Worm (Caenorhabditis elegans) whole organism, L4/young adult: Measurements from ENCODE around the gene F58H1.3.

Experiments used
- W03F9.2 ChIP-seq: fragments of 150-350 bp; optimal IDR thresholded peaks from 2 replicates; lab custom pipeline; 2014; ENCODE audit warnings: missing biosample characterization, missing genetic modification characterization
- dao-5 ChIP-seq: sonication (generic microtip); optimal IDR thresholded peaks from 2 replicates; lab custom pipeline; 2016; ENCODE audit warnings: missing genotype, missing genetic modification characterization, moderate library complexity, missing compliant biosample characterization
- him-1 ChIP-seq: sonication (generic microtip); optimal IDR thresholded peaks from 2 replicates; lab custom pipeline; 2016; ENCODE audit warnings: missing genotype, missing genetic modification reagents, missing genetic modification characterization, missing compliant biosample characterization

The F58H1.3 gene

ce11 chrV:11933196-11934028 is at the start of gene F58H1.3, which contains the start of gene aman-2:
TSS of gene F58H1.3 (plus strand) at chrV:11933978.
TSS of gene aman-2 (minus strand) at chrV:11933246.
- TF ChIP-seq dao-5 (tag; lab: Kevin White, UChicago) (no peak), W03F9.2 (tag; lab: Kevin White, UChicago) (no peak), him-1 (tag; lab: Kevin White, UChicago) (no peak)

- TF ChIP-seq him-1 (tag; lab: Kevin White, UChicago) (no peak), W03F9.2 (tag; lab: Kevin White, UChicago) (no peak), dao-5 (tag; lab: Kevin White, UChicago) (no peak)
Measured at ce11 chrV:11885087-11885486, 48.7 kb upstream of the F58H1.3 start.

ce11 chrV:11885939-11886338 is 47.8 kb upstream of the F58H1.3 start:
- no peak for TF ChIP-seq dao-5 (tag; lab: Kevin White, UChicago)
- TF ChIP-seq him-1 (tag; lab: Kevin White, UChicago): no peak
- no peak for TF ChIP-seq W03F9.2 (tag; lab: Kevin White, UChicago)

ce11 chrV:11887988-11888499 is 45.7 kb upstream of the F58H1.3 start, which contains the start of gene adh-1:
TSS of gene adh-1 (plus strand) at chrV:11888248.
- TF ChIP-seq dao-5 (tag; lab: Kevin White, UChicago): no peak
- no peak for TF ChIP-seq W03F9.2 (tag; lab: Kevin White, UChicago)
- TF ChIP-seq him-1 (tag; lab: Kevin White, UChicago): no peak

- TF ChIP-seq W03F9.2 (tag; lab: Kevin White, UChicago) (no peak), dao-5 (tag; lab: Kevin White, UChicago) (no peak), him-1 (tag; lab: Kevin White, UChicago) (no peak)
Measured at ce11 chrV:11888656-11889055, 45.1 kb upstream of the F58H1.3 start.

- TF ChIP-seq W03F9.2 (tag; lab: Kevin White, UChicago) (no peak), dao-5 (tag; lab: Kevin White, UChicago) (no peak), him-1 (tag; lab: Kevin White, UChicago) (no peak)
Measured at ce11 chrV:11889115-11889935, 44.5 kb upstream of the F58H1.3 start.

ce11 chrV:11891143-11891862 is 42.5 kb upstream of the F58H1.3 start, which contains the start of the genes sodh-2 and srx-76:
TSS of gene sodh-2 (minus strand) at chrV:11891243.
TSS of gene srx-76 (plus strand) at chrV:11891812.
- no peak for TF ChIP-seq W03F9.2 (tag; lab: Kevin White, UChicago)
- no peak for TF ChIP-seq him-1 (tag; lab: Kevin White, UChicago)
- TF ChIP-seq dao-5 (tag; lab: Kevin White, UChicago): no peak

ce11 chrV:11893975-11894374 is 39.8 kb upstream of the F58H1.3 start, which contains the start of gene K12G11.6:
TSS of gene K12G11.6 (plus strand) at chrV:11894331.
- TF ChIP-seq dao-5 (tag; lab: Kevin White, UChicago) (no peak), him-1 (tag; lab: Kevin White, UChicago) (no peak), W03F9.2 (tag; lab: Kevin White, UChicago) (no peak)

ce11 chrV:11896322-11896898 is 37.4 kb upstream of the F58H1.3 start:
- TF ChIP-seq dao-5 (tag; lab: Kevin White, UChicago) (no peak), W03F9.2 (tag; lab: Kevin White, UChicago) (no peak), him-1 (tag; lab: Kevin White, UChicago) (no peak)

- TF ChIP-seq him-1 (tag; lab: Kevin White, UChicago): no peak
- no peak for TF ChIP-seq dao-5 (tag; lab: Kevin White, UChicago)
- TF ChIP-seq W03F9.2 (tag; lab: Kevin White, UChicago): no peak
Measured at ce11 chrV:11897604-11898003, 36.2 kb upstream of the F58H1.3 start.

ce11 chrV:11899149-11899548 is 34.6 kb upstream of the F58H1.3 start, which contains the start of gene sma-1:
TSS of gene sma-1 (plus strand) at chrV:11899449.
- TF ChIP-seq him-1 (tag; lab: Kevin White, UChicago) (no peak), W03F9.2 (tag; lab: Kevin White, UChicago) (no peak), dao-5 (tag; lab: Kevin White, UChicago) (no peak)

ce11 chrV:11900127-11900526 is 33.7 kb upstream of the F58H1.3 start:
- TF ChIP-seq dao-5 (tag; lab: Kevin White, UChicago) (no peak), W03F9.2 (tag; lab: Kevin White, UChicago) (no peak), him-1 (tag; lab: Kevin White, UChicago) (no peak)
